Worm (Caenorhabditis elegans) whole organism, L4 larva: ENCODE data around the gene arrd-14.

Source experiments
- R02D3.7 ChIP-seq: fragments of 150-350 bp; sonication (generic microtip); optimal IDR thresholded peaks from 3 replicates; lab custom pipeline; 2014; ENCODE audit warnings: missing biosample characterization, missing genetic modification characterization
- lsy-2 ChIP-seq, 2 experiments: fragments of 150-350 bp in 1 of 2; sonication (generic microtip) in 1 of 2; optimal IDR thresholded peaks; 2 replicates each; lab custom pipeline; 2014 to 2017; ENCODE audit warnings: missing biosample characterization in 2 of 2, missing genetic modification characterization in 2 of 2
- nhr-10 ChIP-seq: fragments of 150-350 bp; optimal IDR thresholded peaks from 2 replicates; lab custom pipeline; 2014; ENCODE audit warnings: missing biosample characterization, missing genetic modification characterization

ce11 chrII:13711493-13712055 lies 40.5 kb upstream of the arrd-14 start:
- no peak for TF ChIP-seq nhr-10 (tag; lab: Kevin White, UChicago)
- no peak for TF ChIP-seq R02D3.7 (tag; lab: Kevin White, UChicago)
- no peak for TF ChIP-seq lsy-2 (tag; optimal IDR thresholded peaks at IDR 0.05; lab: Kevin White, UChicago)
